Fruit fly (Drosophila melanogaster) whole organism, embryonic: ENCODE results near the gene CG9270.

ENCODE experiments used
- ATbp ChIP-seq: fragments of 200-800 bp; sonication (Bioruptor generic); optimal IDR thresholded peaks from 2 replicates; lab custom pipeline; 2017; ENCODE audit warnings: missing biosample characterization, mild to moderate bottlenecking, missing genetic modification characterization, missing genetic modification reagents
- Aef1 ChIP-seq: fragments of 200-800 bp; sonication (Bioruptor generic); IDR thresholded peaks from 3 replicates; pipeline ENCODE4 v1.3.6; 2022; ENCODE audit warnings: missing biosample characterization, missing genetic modification characterization
- Awh ChIP-seq: fragments of 200-800 bp; sonication (Bioruptor generic); IDR thresholded peaks from 2 replicates; pipeline ENCODE4, ENCODE4 v1.3.6; 2022; ENCODE audit warnings: missing biosample characterization, missing genetic modification characterization
- Blimp-1 ChIP-seq: fragments of 200-800 bp; sonication (Bioruptor generic); optimal IDR thresholded peaks from 3 replicates; lab custom pipeline; 2018; ENCODE audit warnings: missing biosample characterization, missing genetic modification characterization, mild to moderate bottlenecking, moderate library complexity, missing genetic modification reagents
- CG10979 ChIP-seq: fragments of 200-800 bp; sonication (Bioruptor generic); optimal IDR thresholded peaks from 2 replicates; lab custom pipeline; 2018; ENCODE audit warnings: missing biosample characterization, mild to moderate bottlenecking, missing genetic modification characterization, moderate library complexity
- CG14441 ChIP-seq: fragments of 200-800 bp; sonication (Bioruptor generic); IDR thresholded peaks from 2 replicates; pipeline ENCODE4 v1.3.6; 2022; ENCODE audit warnings: missing biosample characterization, missing genetic modification characterization
- CG14710 ChIP-seq: fragments of 200-800 bp; sonication (Bioruptor generic); optimal IDR thresholded peaks from 3 replicates; lab custom pipeline; 2019; ENCODE audit warnings: missing biosample characterization, mild to moderate bottlenecking, missing genetic modification characterization, moderate library complexity
- CG16813 ChIP-seq: fragments of 200-800 bp; sonication (Bioruptor generic); IDR thresholded peaks from 3 replicates; pipeline ENCODE4 v1.3.6; 2022; ENCODE audit warnings: missing biosample characterization, missing genetic modification characterization; ENCODE audit not compliant: partially characterized antibody
- CG16863 ChIP-seq: fragments of 200-800 bp; sonication (Bioruptor generic); optimal IDR thresholded peaks from 3 replicates; lab custom pipeline; 2016; ENCODE audit warnings: missing biosample characterization, missing genetic modification characterization
- CG18262 ChIP-seq: fragments of 200-800 bp; optimal IDR thresholded peaks from 3 replicates; lab custom pipeline; 2019; ENCODE audit warnings: missing biosample characterization, mild to moderate bottlenecking, missing genetic modification characterization, moderate library complexity
- CG2712 ChIP-seq: fragments of 200-800 bp; optimal IDR thresholded peaks from 3 replicates; lab custom pipeline; 2019; ENCODE audit warnings: missing biosample characterization, mild to moderate bottlenecking, missing genetic modification characterization, moderate library complexity
- CG3163 ChIP-seq: fragments of 200-800 bp; sonication (Bioruptor generic); optimal IDR thresholded peaks from 3 replicates; lab custom pipeline; 2016; ENCODE audit warnings: missing biosample characterization, missing genetic modification characterization
- CG32767 ChIP-seq: fragments of 200-800 bp; sonication (Bioruptor generic); IDR thresholded peaks from 2 replicates; pipeline ENCODE4 v1.3.6; 2022; ENCODE audit warnings: missing biosample characterization, missing genetic modification characterization
- CG4424 ChIP-seq: fragments of 200-800 bp; sonication (Bioruptor generic); optimal IDR thresholded peaks from 3 replicates; lab custom pipeline; 2016; ENCODE audit warnings: missing biosample characterization, missing genetic modification characterization
- CG4820 ChIP-seq: fragments of 200-800 bp; sonication (Bioruptor generic); optimal IDR thresholded peaks from 3 replicates; lab custom pipeline; 2016; ENCODE audit warnings: missing biosample characterization, missing genetic modification characterization
- CG4854 ChIP-seq: fragments of 200-800 bp; sonication (Bioruptor generic); optimal IDR thresholded peaks from 2 replicates; lab custom pipeline; 2016; ENCODE audit warnings: missing biosample characterization, missing genetic modification characterization, inconsistent platforms
- CG6175 ChIP-seq: fragments of 200-800 bp; sonication (Bioruptor generic); IDR thresholded peaks from 3 replicates; pipeline ENCODE4 v1.3.6; 2022; ENCODE audit warnings: missing biosample characterization, missing genetic modification characterization
- CG8765 ChIP-seq: fragments of 200-800 bp; sonication (Bioruptor generic); IDR thresholded peaks from 2 replicates; pipeline ENCODE4 v1.3.6; 2022; ENCODE audit warnings: missing biosample characterization, missing genetic modification characterization
- Dbx ChIP-seq: fragments of 200-800 bp; sonication (Bioruptor generic); IDR thresholded peaks from 3 replicates; pipeline ENCODE4 v1.3.6; 2022; ENCODE audit warnings: missing biosample characterization, missing genetic modification characterization
- Deaf1 ChIP-seq: fragments of 200-800 bp; optimal IDR thresholded peaks from 3 replicates; lab custom pipeline; 2019; ENCODE audit warnings: missing biosample characterization, mild to moderate bottlenecking, missing genetic modification characterization, moderate library complexity
- Drgx ChIP-seq: fragments of 200-800 bp; sonication (Bioruptor generic); IDR thresholded peaks from 2 replicates; pipeline ENCODE4 v1.3.6; 2022; ENCODE audit warnings: missing biosample characterization, missing genetic modification characterization
- E2f2 ChIP-seq: fragments of 200-800 bp; sonication (Bioruptor generic); IDR thresholded peaks from 2 replicates; pipeline ENCODE4 v1.3.6; 2022; ENCODE audit warnings: missing biosample characterization, missing genetic modification characterization
- ERR ChIP-seq: fragments of 200-800 bp; sonication (Bioruptor generic); optimal IDR thresholded peaks from 2 replicates; lab custom pipeline; 2016; ENCODE audit warnings: missing biosample characterization, missing genetic modification characterization
- Elba2 ChIP-seq: fragments of 200-800 bp; sonication (Bioruptor generic); optimal IDR thresholded peaks from 3 replicates; lab custom pipeline; 2016; ENCODE audit warnings: missing biosample characterization, missing genetic modification characterization
- HLH54F ChIP-seq: fragments of 200-800 bp; sonication (Bioruptor generic); optimal IDR thresholded peaks from 3 replicates; lab custom pipeline; 2016; ENCODE audit warnings: missing biosample characterization, missing genetic modification characterization
- HmgZ ChIP-seq: fragments of 200-800 bp; sonication (Bioruptor generic); optimal IDR thresholded peaks from 2 replicates; lab custom pipeline; 2018; ENCODE audit warnings: missing biosample characterization, mild to moderate bottlenecking, missing genetic modification characterization
- Jarid2 ChIP-seq: fragments of 200-800 bp; sonication (Bioruptor generic); optimal IDR thresholded peaks from 3 replicates; lab custom pipeline; 2017; ENCODE audit warnings: mild to moderate bottlenecking, missing biosample characterization, missing genetic modification reagents, missing genetic modification characterization
- MTF-1 ChIP-seq: fragments of 200-800 bp; sonication (Bioruptor generic); optimal IDR thresholded peaks from 2 replicates; lab custom pipeline; 2018; ENCODE audit warnings: missing biosample characterization, mild to moderate bottlenecking, missing genetic modification characterization, borderline replicate concordance
- Mad ChIP-seq: fragments of 200-800 bp; sonication (Bioruptor generic); optimal IDR thresholded peaks from 2 replicates; lab custom pipeline; 2016; ENCODE audit warnings: missing biosample characterization, missing genetic modification characterization
- Optix ChIP-seq: fragments of 200-800 bp; sonication (Bioruptor generic); IDR thresholded peaks from 3 replicates; pipeline ENCODE4 v1.3.6; 2022; ENCODE audit warnings: missing biosample characterization, missing genetic modification characterization
- ase ChIP-seq: fragments of 200-800 bp; sonication (Bioruptor generic); IDR thresholded peaks from 3 replicates; pipeline ENCODE4 v1.3.6; 2022; ENCODE audit warnings: missing biosample characterization, missing genetic modification characterization
- bsh ChIP-seq, 2 experiments: fragments of 200-800 bp; sonication (Bioruptor generic); optimal IDR thresholded peaks; 2 replicates each; lab custom pipeline; 2017 to 2018; ENCODE audit warnings: mild to moderate bottlenecking in 2 of 2, missing biosample characterization in 2 of 2, missing genetic modification characterization in 2 of 2, moderate library complexity in 1 of 2
- crol ChIP-seq: fragments of 200-800 bp; sonication (Bioruptor generic); IDR thresholded peaks from 2 replicates; pipeline ENCODE4 v1.3.6; 2022; ENCODE audit warnings: missing biosample characterization, missing genetic modification characterization
- da ChIP-seq: fragments of 200-800 bp; sonication (Bioruptor generic); optimal IDR thresholded peaks from 2 replicates; lab custom pipeline; 2016; ENCODE audit warnings: missing biosample characterization, missing genetic modification characterization
- dysf ChIP-seq: fragments of 200-800 bp; sonication (Bioruptor generic); IDR thresholded peaks from 3 replicates; pipeline ENCODE4 v1.3.6; 2022; ENCODE audit warnings: missing biosample characterization, missing genetic modification characterization
- exex ChIP-seq: fragments of 200-800 bp; sonication (Bioruptor generic); optimal IDR thresholded peaks from 4 replicates; lab custom pipeline; 2018; ENCODE audit warnings: missing biosample characterization, mild to moderate bottlenecking, missing genetic modification characterization, moderate library complexity
- fd96Cb ChIP-seq: fragments of 200-800 bp; sonication (Bioruptor generic); optimal IDR thresholded peaks from 2 replicates; lab custom pipeline; 2018; ENCODE audit warnings: missing biosample characterization, mild to moderate bottlenecking, missing genetic modification characterization, moderate library complexity
- gce ChIP-seq: fragments of 200-800 bp; sonication (Bioruptor generic); IDR thresholded peaks from 3 replicates; pipeline ENCODE4 v1.3.6; 2022; ENCODE audit warnings: missing biosample characterization, missing genetic modification characterization
- gem ChIP-seq: fragments of 200-800 bp; sonication (Bioruptor generic); optimal IDR thresholded peaks from 2 replicates; lab custom pipeline; 2019; ENCODE audit warnings: missing biosample characterization, mild to moderate bottlenecking, missing genetic modification characterization, moderate library complexity
- klu ChIP-seq: fragments of 200-800 bp; sonication (Bioruptor generic); IDR thresholded peaks from 2 replicates; pipeline ENCODE4 v1.3.6; 2022; ENCODE audit warnings: missing biosample characterization, missing genetic modification characterization
- lmd ChIP-seq: fragments of 200-800 bp; sonication (Bioruptor generic); IDR thresholded peaks from 2 replicates; pipeline ENCODE4 v1.3.6; 2022; ENCODE audit warnings: missing biosample characterization, missing genetic modification characterization
- lola ChIP-seq, 3 experiments: fragments of >200 bp in 2 of 3; fragments of 200-800 bp in 1 of 3; sonication (Bioruptor generic) in 1 of 3; optimal IDR thresholded peaks; 2 replicates each; lab custom pipeline; 2017 to 2019; ENCODE audit warnings: missing biosample characterization in 3 of 3, missing genetic modification characterization in 3 of 3, mild to moderate bottlenecking in 1 of 3, moderate library complexity in 1 of 3
- peb ChIP-seq: fragments of 200-800 bp; sonication (Bioruptor generic); IDR thresholded peaks from 2 replicates; pipeline ENCODE4 v1.3.6; 2022; ENCODE audit warnings: missing biosample characterization, missing genetic modification characterization
- phol ChIP-seq: fragments of 200-800 bp; sonication (Bioruptor generic); optimal IDR thresholded peaks from 3 replicates; lab custom pipeline; 2018; ENCODE audit warnings: missing biosample characterization, mild to moderate bottlenecking, missing genetic modification characterization, moderate library complexity
- psq ChIP-seq: fragments of 200-800 bp; sonication (Bioruptor generic); optimal IDR thresholded peaks from 2 replicates; lab custom pipeline; 2017; ENCODE audit warnings: missing biosample characterization, missing genetic modification characterization
- repo ChIP-seq: fragments of 200-800 bp; sonication (Bioruptor generic); optimal IDR thresholded peaks from 2 replicates; lab custom pipeline; 2016; ENCODE audit warnings: missing biosample characterization, missing genetic modification characterization
- sens ChIP-seq: fragments of 200-800 bp; sonication (Bioruptor generic); peaks from one replicate; lab custom pipeline; 2016; ENCODE audit warnings: missing biosample characterization, missing genetic modification characterization
- sima ChIP-seq: fragments of 200-800 bp; sonication (Bioruptor generic); optimal IDR thresholded peaks from 2 replicates; lab custom pipeline; 2016; ENCODE audit warnings: missing biosample characterization, missing genetic modification characterization
- stc ChIP-seq: fragments of 200-800 bp; sonication (Bioruptor generic); IDR thresholded peaks from 2 replicates; pipeline ENCODE4 v1.3.6; 2022; ENCODE audit warnings: missing biosample characterization, missing genetic modification characterization
- tgo ChIP-seq: fragments of 200-800 bp; sonication (Bioruptor generic); IDR thresholded peaks from 3 replicates; pipeline ENCODE4 v1.3.6; 2022; ENCODE audit warnings: missing biosample characterization, missing genetic modification characterization
- zen2 ChIP-seq: fragments of 200-800 bp; sonication (Bioruptor generic); IDR thresholded peaks from 3 replicates; pipeline ENCODE4 v1.3.6; 2022; ENCODE audit warnings: missing biosample characterization, missing genetic modification characterization; ENCODE audit not compliant: partially characterized antibody
- zf30C ChIP-seq: fragments of 200-800 bp; sonication (Bioruptor generic); optimal IDR thresholded peaks from 3 replicates; lab custom pipeline; 2018; ENCODE audit warnings: missing biosample characterization, mild to moderate bottlenecking, missing genetic modification characterization

Gene CG9270

DNA sequence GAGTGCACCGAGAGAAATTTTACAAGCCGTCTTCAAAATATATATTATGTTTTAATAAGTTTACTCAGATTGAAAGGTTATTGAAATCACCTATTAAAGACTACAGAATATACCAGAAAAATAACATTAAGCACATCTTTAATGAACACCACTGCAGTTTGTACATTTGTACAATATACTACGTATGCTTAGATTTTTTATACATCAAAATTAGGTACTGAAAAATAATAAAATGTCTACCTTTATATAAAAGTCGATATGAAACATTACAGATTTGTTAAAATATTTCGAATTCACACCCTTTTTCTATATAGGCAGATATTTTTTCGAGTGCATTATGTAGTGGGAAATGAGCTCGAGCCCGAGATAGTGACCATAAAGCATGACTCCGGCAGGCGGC is 22.9 kb upstream of the CG9270 start (continued):
- TF ChIP-seq Elba2 (GFP tag; lab: Kevin White, UChicago), result no peak
- TF ChIP-seq Optix (GFP tag; lab: Robert Waterston, UW), result no peak
- TF ChIP-seq lmd (GFP tag; lab: Robert Waterston, UW), result no peak
- TF ChIP-seq phol, result peak; percentile 20
- TF ChIP-seq Jarid2 (GFP tag; lab: Kevin White, UChicago), result no peak
- no peak for TF ChIP-seq CG16863 (GFP tag; lab: Kevin White, UChicago)
- TF ChIP-seq ERR, result no peak
- TF ChIP-seq CG16813 (GFP tag; lab: Robert Waterston, UW), result no peak
- peak; percentile 38 for TF ChIP-seq CG18262 (tag; lab: Kevin White, UChicago)
- TF ChIP-seq da (GFP tag; lab: Kevin White, UChicago), result no peak
- TF ChIP-seq tgo, result no peak
- TF ChIP-seq CG4820 (GFP tag; lab: Kevin White, UChicago), result no peak
- no peak for TF ChIP-seq Blimp-1 (GFP tag; lab: Kevin White, UChicago)
- TF ChIP-seq crol (GFP tag; lab: Robert Waterston, UW), result no peak
- TF ChIP-seq stc (GFP tag; lab: Robert Waterston, UW), result no peak
- TF ChIP-seq Awh (GFP tag; lab: Robert Waterston, UW), result no peak
- no peak for TF ChIP-seq CG6175 (GFP tag; lab: Robert Waterston, UW)
- no peak for TF ChIP-seq repo (GFP tag; lab: Kevin White, UChicago)
- TF ChIP-seq exex (tag; lab: Kevin White, UChicago), result no peak
- TF ChIP-seq HmgZ (tag; lab: Kevin White, UChicago), result no peak
- peak in 1 of 3 experiments; percentile 35 for TF ChIP-seq lola (GFP tag; optimal IDR thresholded peaks at IDR 0.05; lab: Kevin White, UChicago)
- TF ChIP-seq CG4424 (GFP tag; lab: Kevin White, UChicago), result no peak
- TF ChIP-seq CG32767 (GFP tag; lab: Robert Waterston, UW), result no peak
- TF ChIP-seq Mad (GFP tag; lab: Kevin White, UChicago), result no peak
- TF ChIP-seq Dbx (GFP tag; lab: Robert Waterston, UW), result no peak
- no peak for TF ChIP-seq klu
- peak; percentile 18 for TF ChIP-seq CG14710 (tag; lab: Kevin White, UChicago)
- no peak for TF ChIP-seq sima (GFP tag; lab: Kevin White, UChicago)
- no peak for TF ChIP-seq zen2 (GFP tag; lab: Robert Waterston, UW)
- TF ChIP-seq CG3163 (GFP tag; lab: Kevin White, UChicago), result no peak
- peak; percentile 37 for TF ChIP-seq zf30C (GFP tag; lab: Kevin White, UChicago)
- no peak for TF ChIP-seq HLH54F (GFP tag; lab: Kevin White, UChicago)
- TF ChIP-seq gem (tag; lab: Kevin White, UChicago), result peak; percentile 31
- TF ChIP-seq ATbp (GFP tag; lab: Kevin White, UChicago), result no peak
- TF ChIP-seq sens (GFP tag; lab: Kevin White, UChicago), result peak; percentile 49
- TF ChIP-seq CG14441 (GFP tag; lab: Robert Waterston, UW), result no peak
- no peak for TF ChIP-seq CG8765
- no peak for TF ChIP-seq gce (GFP tag; lab: Robert Waterston, UW)
- TF ChIP-seq Aef1 (GFP tag; lab: Robert Waterston, UW), result no peak
- no peak for TF ChIP-seq E2f2 (GFP tag; lab: Robert Waterston, UW)
- no peak for TF ChIP-seq CG4854 (GFP tag; lab: Kevin White, UChicago)
- no peak for TF ChIP-seq ase (GFP tag; lab: Robert Waterston, UW)
- no peak for TF ChIP-seq peb (GFP tag; lab: Robert Waterston, UW)
- TF ChIP-seq MTF-1 (GFP tag; lab: Kevin White, UChicago), result no peak
- no peak for TF ChIP-seq Drgx (GFP tag; lab: Robert Waterston, UW)
- TF ChIP-seq bsh (GFP tag; optimal IDR thresholded peaks at IDR 0.05; lab: Kevin White, UChicago), result no peak
- peak; percentile 20 for TF ChIP-seq CG2712
- TF ChIP-seq dysf (GFP tag; lab: Robert Waterston, UW), result no peak
- TF ChIP-seq CG10979, result peak; percentile 9
- no peak for TF ChIP-seq Deaf1 (tag; lab: Kevin White, UChicago)
- TF ChIP-seq psq (GFP tag; lab: Kevin White, UChicago), result no peak
- no peak for TF ChIP-seq fd96Cb
